Fruit fly (Drosophila melanogaster) whole organism, prepupa: ENCODE data around the gene wts.

Experiments used
- Blimp-1 ChIP-seq: fragments of 200-800 bp; sonication (Bioruptor generic); optimal IDR thresholded peaks from 3 replicates; lab custom pipeline; 2017; ENCODE audit warnings: missing biosample characterization, missing genetic modification characterization, mild to moderate bottlenecking, moderate library complexity, missing genetic modification reagents
- CG10631 ChIP-seq: fragments of 200-800 bp; sonication (Bioruptor generic); optimal IDR thresholded peaks from 2 replicates; lab custom pipeline; 2016; ENCODE audit warnings: missing biosample characterization, missing genetic modification characterization
- CG10669 ChIP-seq: fragments of 200-800 bp; sonication (Bioruptor generic); optimal IDR thresholded peaks from 3 replicates; lab custom pipeline; 2018; ENCODE audit warnings: missing biosample characterization, mild to moderate bottlenecking, missing genetic modification characterization, moderate library complexity
- CG11294 ChIP-seq: fragments of 200-800 bp; sonication (Bioruptor generic); IDR thresholded peaks from 2 replicates; pipeline ENCODE4 v1.3.6; 2022; ENCODE audit warnings: missing biosample characterization, missing genetic modification characterization
- CG11762 ChIP-seq: fragments of 200-800 bp; sonication (Bioruptor generic); optimal IDR thresholded peaks from 3 replicates; lab custom pipeline; 2016; ENCODE audit warnings: missing biosample characterization, missing genetic modification characterization; ENCODE audit not compliant: insufficient read depth
- CG11902 ChIP-seq: fragments of 200-800 bp; sonication (Bioruptor generic); optimal IDR thresholded peaks from 3 replicates; lab custom pipeline; 2016; ENCODE audit warnings: missing biosample characterization, missing genetic modification characterization
- CG15336 ChIP-seq: fragments of 200-800 bp; sonication (Bioruptor generic); IDR thresholded peaks from 2 replicates; pipeline ENCODE4 v1.3.6; 2022; ENCODE audit warnings: missing biosample characterization, missing genetic modification characterization
- CG1621 ChIP-seq: fragments of 200-800 bp; sonication (Bioruptor generic); optimal IDR thresholded peaks from 3 replicates; lab custom pipeline; 2018; ENCODE audit warnings: missing biosample characterization, mild to moderate bottlenecking, missing genetic modification characterization
- CG16779 ChIP-seq: fragments of 200-800 bp; sonication (Bioruptor generic); optimal IDR thresholded peaks from 3 replicates; lab custom pipeline; 2017; ENCODE audit warnings: missing biosample characterization, mild to moderate bottlenecking, missing genetic modification characterization
- CG31627 ChIP-seq: fragments of 200-800 bp; sonication (Bioruptor generic); optimal IDR thresholded peaks from 3 replicates; lab custom pipeline; 2016; ENCODE audit warnings: missing biosample characterization, missing genetic modification characterization
- CG32006 ChIP-seq: fragments of 200-800 bp; sonication (Bioruptor generic); optimal IDR thresholded peaks from 3 replicates; lab custom pipeline; 2017; ENCODE audit warnings: missing biosample characterization, mild to moderate bottlenecking, missing genetic modification characterization
- CG34406 ChIP-seq: fragments of 200-800 bp; sonication (Bioruptor generic); optimal IDR thresholded peaks from 3 replicates; lab custom pipeline; 2016; ENCODE audit warnings: missing biosample characterization, missing genetic modification characterization
- CG3919 ChIP-seq: fragments of 200-800 bp; sonication (Bioruptor generic); optimal IDR thresholded peaks from 3 replicates; lab custom pipeline; 2016; ENCODE audit warnings: missing biosample characterization, missing genetic modification characterization
- CG6163 ChIP-seq: fragments of 200-800 bp; sonication (Bioruptor generic); IDR thresholded peaks from 3 replicates; pipeline ENCODE4 v1.3.6; 2022; ENCODE audit warnings: missing biosample characterization, missing genetic modification characterization
- CG6276 ChIP-seq: fragments of 200-800 bp; sonication (Bioruptor generic); optimal IDR thresholded peaks from 2 replicates; lab custom pipeline; 2017; ENCODE audit warnings: missing biosample characterization, mild to moderate bottlenecking, missing genetic modification characterization
- CG6792 ChIP-seq: fragments of 200-800 bp; sonication (Bioruptor generic); optimal IDR thresholded peaks from 3 replicates; lab custom pipeline; 2016; ENCODE audit warnings: missing biosample characterization, missing genetic modification characterization
- CG6808 ChIP-seq: fragments of 200-800 bp; sonication (Bioruptor generic); optimal IDR thresholded peaks from 3 replicates; lab custom pipeline; 2017; ENCODE audit warnings: missing biosample characterization, missing genetic modification characterization, mild to moderate bottlenecking, moderate library complexity, missing genetic modification reagents
- CG6854 ChIP-seq: fragments of 200-800 bp; sonication (Bioruptor generic); optimal IDR thresholded peaks from 2 replicates; lab custom pipeline; 2017; ENCODE audit warnings: missing biosample characterization, mild to moderate bottlenecking, missing genetic modification characterization
- CG7368 ChIP-seq: fragments of 200-800 bp; sonication (Bioruptor generic); optimal IDR thresholded peaks from 3 replicates; lab custom pipeline; 2016; ENCODE audit warnings: missing biosample characterization, missing genetic modification characterization
- CG8119 ChIP-seq: fragments of 200-800 bp; sonication (Bioruptor generic); IDR thresholded peaks from 3 replicates; pipeline ENCODE4 v1.3.6; 2022; ENCODE audit warnings: missing biosample characterization, missing genetic modification characterization
- CG8319 ChIP-seq: fragments of 200-800 bp; sonication (Bioruptor generic); optimal IDR thresholded peaks from 3 replicates; lab custom pipeline; 2016; ENCODE audit warnings: missing biosample characterization, missing genetic modification characterization
- CG8632 ChIP-seq: fragments of 200-800 bp; sonication (Bioruptor generic); optimal IDR thresholded peaks from 3 replicates; lab custom pipeline; 2016; ENCODE audit warnings: missing biosample characterization, missing genetic modification characterization
- CG9139 ChIP-seq: fragments of 200-800 bp; sonication (Bioruptor generic); optimal IDR thresholded peaks from 3 replicates; lab custom pipeline; 2017; ENCODE audit warnings: missing biosample characterization, mild to moderate bottlenecking, missing genetic modification characterization
- Eip78C ChIP-seq: fragments of 200-800 bp; sonication (Bioruptor generic); peaks from one replicate; lab custom pipeline; 2016; ENCODE audit warnings: missing biosample characterization, missing genetic modification characterization
- Eip93F ChIP-seq: fragments of 200-800 bp; sonication (Bioruptor generic); optimal IDR thresholded peaks from 2 replicates; lab custom pipeline; 2016; ENCODE audit warnings: missing biosample characterization, mild to moderate bottlenecking, missing genetic modification characterization
- Ets21C ChIP-seq: fragments of 200-800 bp; sonication (Bioruptor generic); optimal IDR thresholded peaks from 3 replicates; lab custom pipeline; 2016; ENCODE audit warnings: missing biosample characterization, missing genetic modification characterization
- Ets96B ChIP-seq: fragments of 200-800 bp; optimal IDR thresholded peaks from 2 replicates; lab custom pipeline; 2019; ENCODE audit warnings: missing biosample characterization, mild to moderate bottlenecking, missing genetic modification characterization, moderate library complexity
- Gug ChIP-seq: fragments of 200-800 bp; sonication (Bioruptor generic); IDR thresholded peaks from 2 replicates; pipeline ENCODE4 v1.3.6; 2022; ENCODE audit warnings: missing biosample characterization, missing genetic modification characterization
- Hr39 ChIP-seq: fragments of 200-800 bp; sonication (Bioruptor generic); optimal IDR thresholded peaks from 2 replicates; lab custom pipeline; 2016; ENCODE audit warnings: missing biosample characterization, missing genetic modification characterization
- Hr4 ChIP-seq: fragments of 200-800 bp; sonication (Bioruptor generic); optimal IDR thresholded peaks from 3 replicates; lab custom pipeline; 2016; ENCODE audit warnings: missing biosample characterization, missing genetic modification characterization
- Lpt ChIP-seq: fragments of 200-800 bp; sonication (Bioruptor generic); optimal IDR thresholded peaks from 3 replicates; lab custom pipeline; 2016; ENCODE audit warnings: missing biosample characterization, missing genetic modification characterization
- Met ChIP-seq: fragments of 200-800 bp; sonication (Bioruptor generic); optimal IDR thresholded peaks from 3 replicates; lab custom pipeline; 2016; ENCODE audit warnings: missing biosample characterization, missing genetic modification characterization
- OdsH ChIP-seq: fragments of 200-800 bp; sonication (Bioruptor generic); optimal IDR thresholded peaks from 3 replicates; lab custom pipeline; 2016; ENCODE audit warnings: missing biosample characterization, missing genetic modification characterization
- Smox ChIP-seq: fragments of 200-800 bp; sonication (Bioruptor generic); optimal IDR thresholded peaks from 3 replicates; lab custom pipeline; 2016; ENCODE audit warnings: missing biosample characterization, missing genetic modification characterization
- Sox14 ChIP-seq: fragments of 200-800 bp; sonication (Bioruptor generic); optimal IDR thresholded peaks from 3 replicates; lab custom pipeline; 2016; ENCODE audit warnings: missing biosample characterization, missing genetic modification characterization
- Sox15 ChIP-seq: fragments of 200-800 bp; sonication (Bioruptor generic); optimal IDR thresholded peaks from 3 replicates; lab custom pipeline; 2016; ENCODE audit warnings: missing biosample characterization, missing genetic modification characterization
- acj6 ChIP-seq: fragments of 200-800 bp; sonication (Bioruptor generic); optimal IDR thresholded peaks from 3 replicates; lab custom pipeline; 2016; ENCODE audit warnings: missing biosample characterization, missing genetic modification characterization
- cyc ChIP-seq: fragments of 200-800 bp; sonication (Bioruptor generic); optimal IDR thresholded peaks from 3 replicates; lab custom pipeline; 2016; ENCODE audit warnings: missing biosample characterization, missing genetic modification characterization
- dac ChIP-seq: fragments of 200-800 bp; sonication (Bioruptor generic); optimal IDR thresholded peaks from 2 replicates; lab custom pipeline; 2017; ENCODE audit warnings: missing biosample characterization, mild to moderate bottlenecking, missing genetic modification characterization
- dsx ChIP-seq: fragments of 200-800 bp; optimal IDR thresholded peaks from 3 replicates; lab custom pipeline; 2019; ENCODE audit warnings: missing biosample characterization, mild to moderate bottlenecking, missing genetic modification characterization, moderate library complexity; ENCODE audit not compliant: poor library complexity, severe bottlenecking
- esn ChIP-seq: fragments of 200-800 bp; sonication (Bioruptor generic); optimal IDR thresholded peaks from 2 replicates; lab custom pipeline; 2016; ENCODE audit warnings: missing biosample characterization, mild to moderate bottlenecking, missing genetic modification characterization, moderate library complexity
- fd59A ChIP-seq: fragments of 200-800 bp; sonication (Bioruptor generic); optimal IDR thresholded peaks from 2 replicates; lab custom pipeline; 2017; ENCODE audit warnings: missing biosample characterization, mild to moderate bottlenecking, missing genetic modification characterization, missing genetic modification reagents
- net ChIP-seq: fragments of 200-800 bp; sonication (Bioruptor generic); optimal IDR thresholded peaks from 3 replicates; lab custom pipeline; 2016; ENCODE audit warnings: missing biosample characterization, missing genetic modification characterization
- pdm3 ChIP-seq: fragments of 200-800 bp; sonication (Bioruptor generic); optimal IDR thresholded peaks from 3 replicates; lab custom pipeline; 2016; ENCODE audit warnings: missing biosample characterization, missing genetic modification characterization
- ss ChIP-seq, 2 experiments: fragments of 200-800 bp; sonication (Bioruptor generic); optimal IDR thresholded peaks; 2 replicates in 1 of 2; 3 replicates in 1 of 2; lab custom pipeline; 2017 to 2018; ENCODE audit warnings: mild to moderate bottlenecking in 2 of 2, missing biosample characterization in 2 of 2, missing genetic modification characterization in 2 of 2, moderate library complexity in 1 of 2
- svp ChIP-seq: fragments of 200-800 bp; sonication (Bioruptor generic); peaks from one replicate; lab custom pipeline; 2016; ENCODE audit warnings: missing biosample characterization, missing genetic modification characterization
- topi ChIP-seq: fragments of 200-800 bp; sonication (Bioruptor generic); optimal IDR thresholded peaks from 3 replicates; lab custom pipeline; 2016; ENCODE audit warnings: missing biosample characterization, missing genetic modification characterization
- vri ChIP-seq: fragments of 200-800 bp; sonication (Bioruptor generic); optimal IDR thresholded peaks from 3 replicates; lab custom pipeline; 2016; ENCODE audit warnings: missing biosample characterization, mild to moderate bottlenecking, missing genetic modification characterization

wts gene

dm6 chr3R:30797323-30797911 is 9.0 kb downstream of the wts start (continued):
- TF ChIP-seq pdm3 (no peak), CG3919 (GFP tag; lab: Kevin White, UChicago) (peak; percentile 6), CG1621 (tag; lab: Kevin White, UChicago) (no peak), Lpt (no peak), Gug (no peak), Sox15 (GFP tag; lab: Kevin White, UChicago) (no peak), Ets21C (GFP tag; lab: Kevin White, UChicago) (no peak), CG11294 (GFP tag; lab: Robert Waterston, UW) (0 out of 2 replicates have a peak, but pooled peaks have one; percentile 30), Ets96B (tag; lab: Kevin White, UChicago) (no peak), CG6276 (GFP tag; lab: Kevin White, UChicago) (no peak), CG10669 (GFP tag; lab: Kevin White, UChicago) (no peak), CG8119 (GFP tag; lab: Robert Waterston, UW) (peak; percentile 42; the same call in 1 of the 3 replicates), Sox14 (no peak), CG16779 (tag; lab: Kevin White, UChicago) (no peak), CG6163 (GFP tag; lab: Robert Waterston, UW) (peak; percentile 33; the same call in 1 of the 3 replicates)

dm6 chr3R:30796715-30797114 is 9.7 kb downstream of the wts start:
- no peak for TF ChIP-seq CG7368 (GFP tag; lab: Kevin White, UChicago)
- peak; percentile 64; the same call in 2 of the 3 replicates for TF ChIP-seq CG6163 (GFP tag; lab: Robert Waterston, UW)
- TF ChIP-seq acj6 (GFP tag; lab: Kevin White, UChicago) = peak; percentile 54
- TF ChIP-seq dac (GFP tag; lab: Kevin White, UChicago) = no peak
- TF ChIP-seq CG8632 = peak; percentile 33
- TF ChIP-seq fd59A (GFP tag; lab: Kevin White, UChicago) = peak; percentile 23
- TF ChIP-seq Met (GFP tag; lab: Kevin White, UChicago) = peak; percentile 34
- peak; percentile 52 for TF ChIP-seq CG6792 (GFP tag; lab: Kevin White, UChicago)
- TF ChIP-seq CG6808 (GFP tag; lab: Kevin White, UChicago) = no peak
- peak; percentile 42 for TF ChIP-seq CG6276 (GFP tag; lab: Kevin White, UChicago)
- TF ChIP-seq Smox = peak; percentile 30
- peak; percentile 43 for TF ChIP-seq dsx (GFP tag; lab: Kevin White, UChicago)
- peak; percentile 39 for TF ChIP-seq esn (GFP tag; lab: Kevin White, UChicago)
- peak; percentile 76 for TF ChIP-seq Hr39 (GFP tag; lab: Kevin White, UChicago)
- peak; percentile 65 for TF ChIP-seq CG11294 (GFP tag; lab: Robert Waterston, UW)
- no peak for TF ChIP-seq Blimp-1 (GFP tag; lab: Kevin White, UChicago)
- TF ChIP-seq CG8319 = no peak
- peak; percentile 69 for TF ChIP-seq CG31627 (GFP tag; lab: Kevin White, UChicago)
- peak; percentile 76 for TF ChIP-seq Eip78C
- peak; percentile 39 for TF ChIP-seq cyc (GFP tag; lab: Kevin White, UChicago)
- TF ChIP-seq CG34406 (GFP tag; lab: Kevin White, UChicago) = peak; percentile 30
- peak; percentile 72 for TF ChIP-seq svp (GFP tag; lab: Kevin White, UChicago)
- TF ChIP-seq CG9139 (GFP tag; lab: Kevin White, UChicago) = no peak
- TF ChIP-seq CG11902 (GFP tag; lab: Kevin White, UChicago) = peak; percentile 36
- TF ChIP-seq Ets21C (GFP tag; lab: Kevin White, UChicago) = peak; percentile 16
- no peak for TF ChIP-seq CG11762
- peak; percentile 15 for TF ChIP-seq CG1621 (tag; lab: Kevin White, UChicago)
- peak; percentile 31 for TF ChIP-seq vri (GFP tag; lab: Kevin White, UChicago)
- peak; percentile 68 for TF ChIP-seq CG15336 (GFP tag; lab: Robert Waterston, UW)
- TF ChIP-seq Sox14 = peak; percentile 55
- TF ChIP-seq Sox15 (GFP tag; lab: Kevin White, UChicago) = peak; percentile 17
- TF ChIP-seq CG8119 (GFP tag; lab: Robert Waterston, UW) = peak; percentile 66
- TF ChIP-seq CG10631 (GFP tag; lab: Kevin White, UChicago) = peak; percentile 39
- TF ChIP-seq topi = peak; percentile 41
- peak; percentile 55 for TF ChIP-seq OdsH (GFP tag; lab: Kevin White, UChicago)
- TF ChIP-seq net (GFP tag; lab: Kevin White, UChicago) = peak; percentile 61
- TF ChIP-seq Eip93F (GFP tag; lab: Kevin White, UChicago) = no peak
- TF ChIP-seq Hr4 (GFP tag; lab: Kevin White, UChicago) = peak; percentile 73
- TF ChIP-seq CG6854 (GFP tag; lab: Kevin White, UChicago) = no peak
- peak; percentile 68 for TF ChIP-seq Gug
- TF ChIP-seq Ets96B (tag; lab: Kevin White, UChicago) = peak; percentile 41
- TF ChIP-seq ss (GFP tag; optimal IDR thresholded peaks at IDR 0.05; lab: Kevin White, UChicago) = peak in 1 of 2 experiments; percentile 22
- peak; percentile 37 for TF ChIP-seq CG32006 (GFP tag; lab: Kevin White, UChicago)
